Worm (Caenorhabditis elegans): Measurements from ENCODE around the gene cdc-48.2.

- no peak for TF ChIP-seq elt-1 (tag; optimal IDR thresholded peaks at IDR 0.05)
- peak; percentile 60 for TF ChIP-seq pha-4 (tag; optimal IDR thresholded peaks at IDR 0.05)
- no peak for TF ChIP-seq nhr-12 (tag; optimal IDR thresholded peaks at IDR 0.05)
- TF ChIP-seq lin-39 (tag; optimal IDR thresholded peaks at IDR 0.05): no peak
- no peak for TF ChIP-seq fos-1 (tag; optimal IDR thresholded peaks at IDR 0.05)
- no peak for TF ChIP-seq ztf-11 (tag; optimal IDR thresholded peaks at IDR 0.05)
- TF ChIP-seq pqm-1 (tag; optimal IDR thresholded peaks at IDR 0.05): no peak
- TF ChIP-seq nhr-25 (tag; optimal IDR thresholded peaks at IDR 0.05): no peak
- no peak for TF ChIP-seq jun-1 (tag; optimal IDR thresholded peaks at IDR 0.05)
Measured at ce11 chrII:8152711-8153325, 14.5 kb downstream of the cdc-48.2 start.
